Worm (Caenorhabditis elegans) whole organism, L4/young adult: ENCODE results near the gene chpf-2.

Experiments used
- W03F9.2 ChIP-seq: fragments of 150-350 bp; optimal IDR thresholded peaks from 2 replicates; lab custom pipeline; 2014; ENCODE audit warnings: missing biosample characterization, missing genetic modification characterization
- dao-5 ChIP-seq: sonication (generic microtip); optimal IDR thresholded peaks from 2 replicates; lab custom pipeline; 2016; ENCODE audit warnings: missing genotype, missing genetic modification characterization, moderate library complexity, missing compliant biosample characterization
- him-1 ChIP-seq: sonication (generic microtip); optimal IDR thresholded peaks from 2 replicates; lab custom pipeline; 2016; ENCODE audit warnings: missing genotype, missing genetic modification reagents, missing genetic modification characterization, missing compliant biosample characterization

ce11 chrV:3058996-3059395, 19.8 kb upstream of the chpf-2 start, which contains the start of gene str-244:
- no peak for TF ChIP-seq W03F9.2 (tag; lab: Kevin White, UChicago)
- no peak for TF ChIP-seq dao-5 (tag; lab: Kevin White, UChicago)
- no peak for TF ChIP-seq him-1 (tag; lab: Kevin White, UChicago)
